Fruit fly (Drosophila melanogaster): Measurements from ENCODE around the gene CG13599.

CG13599 gene

dm6 chr3R:23939921-23940839 is 8.7 kb downstream of the CG13599 start:
- TF ChIP-seq Ada2b (GFP tag; IDR thresholded peaks at IDR 0.05) (no peak), Ptx1 (GFP tag; IDR thresholded peaks at IDR 0.05) (no peak; the same call in 1 of the 2 replicates), ase (GFP tag; IDR thresholded peaks at IDR 0.05) (peak; percentile 60; the same call in 2 of the 3 replicates), MESR4 (GFP tag; optimal IDR thresholded peaks at IDR 0.05) (peak; percentile 38), CG11723 (GFP tag; optimal IDR thresholded peaks at IDR 0.05) (peak; percentile 84), Optix (GFP tag; IDR thresholded peaks at IDR 0.05) (peak; percentile 54; the same call in 1 of the 3 replicates), yki (optimal IDR thresholded peaks at IDR 0.05) (no peak), CG18619 (GFP tag; optimal IDR thresholded peaks at IDR 0.05) (peak; percentile 88), Six4 (GFP tag; optimal IDR thresholded peaks at IDR 0.05) (peak; percentile 68), CG3281 (GFP tag; optimal IDR thresholded peaks at IDR 0.05) (peak; percentile 79), fd102C (GFP tag; optimal IDR thresholded peaks at IDR 0.05) (peak; percentile 88), CG4820 (GFP tag; optimal IDR thresholded peaks at IDR 0.05) (peak; percentile 60), lov (optimal IDR thresholded peaks at IDR 0.05) (no peak), lov (GFP tag; IDR thresholded peaks at IDR 0.05) (peak; percentile 93), Nf-YA (GFP tag; IDR thresholded peaks at IDR 0.05) (peak; percentile 63; the same call in 1 of the 2 replicates), Neu2 (GFP tag; optimal IDR thresholded peaks at IDR 0.05; ENCODE audit: borderline replicate concordance) (no peak), Xbp1 (GFP tag; optimal IDR thresholded peaks at IDR 0.05) (no peak), CG10543 (GFP tag; optimal IDR thresholded peaks at IDR 0.05) (peak; percentile 90), CG5953 (GFP tag; IDR thresholded peaks at IDR 0.05) (peak; percentile 65; the same call in 1 of the 2 replicates), TFAM (GFP tag; optimal IDR thresholded peaks at IDR 0.05) (peak; percentile 59), CG12769 (tag; optimal IDR thresholded peaks at IDR 0.05) (peak; percentile 53), stc (GFP tag; IDR thresholded peaks at IDR 0.05) (peak; percentile 72), Hsf (GFP tag; optimal IDR thresholded peaks at IDR 0.05) (peak; percentile 67), BtbVII (GFP tag; optimal IDR thresholded peaks at IDR 0.05) (peak; percentile 72), Meics (GFP tag; optimal IDR thresholded peaks at IDR 0.05) (peak; percentile 78), CG1529 (GFP tag; optimal IDR thresholded peaks at IDR 0.05) (peak; percentile 91), Poxn (GFP tag; IDR thresholded peaks at IDR 0.05) (no peak), CG16779 (GFP tag; IDR thresholded peaks at IDR 0.05) (0 out of 2 replicates have a peak, but pooled peaks have one; percentile 18), CG10147 (GFP tag; optimal IDR thresholded peaks at IDR 0.05) (peak; percentile 28), kah (GFP tag; optimal IDR thresholded peaks at IDR 0.05) (peak; percentile 57), sc (optimal IDR thresholded peaks at IDR 0.05) (no peak), sc (GFP tag; optimal IDR thresholded peaks at IDR 0.05) (peak; percentile 88), cg (GFP tag; optimal IDR thresholded peaks at IDR 0.05) (peak; percentile 36), Oaz (GFP tag; IDR thresholded peaks at IDR 0.05) (no peak), CG1792 (GFP tag; optimal IDR thresholded peaks at IDR 0.05) (peak; percentile 62), Dbx (GFP tag; IDR thresholded peaks at IDR 0.05) (peak; percentile 81), dati (GFP tag; IDR thresholded peaks at IDR 0.05) (no peak), CG12236 (GFP tag; optimal IDR thresholded peaks at IDR 0.05) (peak; percentile 83), caup (GFP tag; optimal IDR thresholded peaks at IDR 0.05; ENCODE audit: severe bottlenecking) (peak; percentile 88), HLH4C (GFP tag; IDR thresholded peaks at IDR 0.05; ENCODE audit: partially characterized antibody) (no peak), D19A (tag; optimal IDR thresholded peaks at IDR 0.05) (peak; percentile 64), Dip3 (GFP tag; optimal IDR thresholded peaks at IDR 0.05) (no peak), lbe (GFP tag; optimal IDR thresholded peaks at IDR 0.05) (no peak), CG8089 (GFP tag; optimal IDR thresholded peaks at IDR 0.05) (peak; percentile 73), sr (GFP tag; IDR thresholded peaks at IDR 0.05) (peak; percentile 87), mam (GFP tag; optimal IDR thresholded peaks at IDR 0.05) (peak; percentile 29), Rx (GFP tag; IDR thresholded peaks at IDR 0.05) (no peak), sob (GFP tag; IDR thresholded peaks at IDR 0.05) (peak; percentile 87), CG34376 (GFP tag; optimal IDR thresholded peaks at IDR 0.05) (peak; percentile 72), crol (GFP tag; IDR thresholded peaks at IDR 0.05) (no peak)
